Fruit fly (Drosophila melanogaster) whole organism, pupa: Measurements from ENCODE around the gene CG15772.

Experiments
- CG10348 ChIP-seq: fragments of 200-800 bp; sonication (Bioruptor generic); IDR thresholded peaks from 2 replicates; pipeline ENCODE4 v1.3.6; 2022; ENCODE audit warnings: missing biosample characterization, missing genetic modification characterization
- CG12605 ChIP-seq: fragments of 200-800 bp; sonication (Bioruptor generic); IDR thresholded peaks from 2 replicates; pipeline ENCODE4 v1.3.6; 2022; ENCODE audit warnings: missing biosample characterization, missing genetic modification characterization
- CG13204 ChIP-seq: fragments of 200-800 bp; sonication (Bioruptor generic); optimal IDR thresholded peaks from 2 replicates; lab custom pipeline; 2018; ENCODE audit warnings: missing biosample characterization, mild to moderate bottlenecking, missing genetic modification characterization, moderate library complexity
- CG14655 ChIP-seq: fragments of 200-800 bp; sonication (Bioruptor generic); optimal IDR thresholded peaks from 3 replicates; lab custom pipeline; 2017; ENCODE audit warnings: mild to moderate bottlenecking, missing biosample characterization, missing genetic modification reagents, missing genetic modification characterization
- CG15710 ChIP-seq: fragments of 200-800 bp; sonication (Bioruptor generic); optimal IDR thresholded peaks from 2 replicates; lab custom pipeline; 2018; ENCODE audit warnings: missing biosample characterization, mild to moderate bottlenecking, missing genetic modification characterization, moderate library complexity
- CG17806 ChIP-seq: fragments of 200-800 bp; sonication (Bioruptor generic); optimal IDR thresholded peaks from 2 replicates; lab custom pipeline; 2018; ENCODE audit warnings: missing biosample characterization, mild to moderate bottlenecking, missing genetic modification characterization, moderate library complexity
- CG32121 ChIP-seq: fragments of 200-800 bp; sonication (Bioruptor generic); IDR thresholded peaks from 2 replicates; pipeline ENCODE4 v1.3.6; 2022; ENCODE audit warnings: missing biosample characterization, missing genetic modification characterization
- CG34367 ChIP-seq: fragments of 200-800 bp; sonication (Bioruptor generic); optimal IDR thresholded peaks from 2 replicates; lab custom pipeline; 2018; ENCODE audit warnings: missing biosample characterization, mild to moderate bottlenecking, missing genetic modification characterization
- CG4496 ChIP-seq: fragments of 200-800 bp; sonication (Bioruptor generic); IDR thresholded peaks from 3 replicates; pipeline ENCODE4 v1.3.6; 2022; ENCODE audit warnings: missing biosample characterization, missing genetic modification characterization
- CG8159 ChIP-seq: fragments of 200-800 bp; sonication (Bioruptor generic); optimal IDR thresholded peaks from 3 replicates; lab custom pipeline; 2018; ENCODE audit warnings: missing biosample characterization, mild to moderate bottlenecking, missing genetic modification characterization, moderate library complexity
- CG8301 ChIP-seq: fragments of 200-800 bp; sonication (Bioruptor generic); optimal IDR thresholded peaks from 2 replicates; lab custom pipeline; 2018; ENCODE audit warnings: missing biosample characterization, mild to moderate bottlenecking, missing genetic modification characterization
- CG9948 ChIP-seq: fragments of 200-800 bp; sonication (Bioruptor generic); optimal IDR thresholded peaks from 2 replicates; lab custom pipeline; 2018; ENCODE audit warnings: missing biosample characterization, mild to moderate bottlenecking, missing genetic modification characterization, moderate library complexity
- D1 ChIP-seq: fragments of 200-800 bp; sonication (Bioruptor generic); optimal IDR thresholded peaks from 2 replicates; lab custom pipeline; 2018; ENCODE audit warnings: missing biosample characterization, mild to moderate bottlenecking, missing genetic modification characterization, moderate library complexity
- EcR ChIP-seq: fragments of 200-800 bp; sonication (Bioruptor generic); optimal IDR thresholded peaks from 3 replicates; lab custom pipeline; 2019; ENCODE audit warnings: missing biosample characterization, missing genetic modification characterization, mild to moderate bottlenecking, moderate library complexity, missing genetic modification reagents
- Ets98B ChIP-seq: fragments of 200-800 bp; sonication (Bioruptor generic); IDR thresholded peaks from 2 replicates; pipeline ENCODE4 v1.3.6; 2022; ENCODE audit warnings: missing biosample characterization, missing genetic modification characterization
- Pif1A ChIP-seq: fragments of 200-800 bp; sonication (Bioruptor generic); optimal IDR thresholded peaks from 3 replicates; lab custom pipeline; 2016; ENCODE audit warnings: missing biosample characterization, missing genetic modification characterization
- Pif1B ChIP-seq: fragments of 200-800 bp; sonication (Bioruptor generic); optimal IDR thresholded peaks from 3 replicates; lab custom pipeline; 2016; ENCODE audit warnings: missing biosample characterization, missing genetic modification characterization
- Snoo ChIP-seq: fragments of 200-800 bp; sonication (Bioruptor generic); optimal IDR thresholded peaks from 3 replicates; lab custom pipeline; 2017; ENCODE audit warnings: missing biosample characterization, mild to moderate bottlenecking, missing genetic modification characterization, inconsistent platforms
- fd96Ca ChIP-seq: fragments of 200-800 bp; sonication (Bioruptor generic); IDR thresholded peaks from 3 replicates; pipeline ENCODE4 v1.3.6; 2022; ENCODE audit warnings: missing biosample characterization, missing genetic modification characterization
- gl ChIP-seq: fragments of 200-800 bp; sonication (Bioruptor generic); optimal IDR thresholded peaks from 2 replicates; lab custom pipeline; 2018; ENCODE audit warnings: missing biosample characterization, mild to moderate bottlenecking, missing genetic modification characterization
- rn ChIP-seq: fragments of 200-800 bp; sonication (Bioruptor generic); IDR thresholded peaks from 2 replicates; pipeline ENCODE4 v1.3.6; 2022; ENCODE audit warnings: missing biosample characterization, missing genetic modification characterization

CG15772 gene

dm6 chrX:5715455-5716227, 36.4 kb upstream of the CG15772 start:
- TF ChIP-seq Pif1B = no peak
- TF ChIP-seq CG4496 (GFP tag; lab: Robert Waterston, UW) = peak; percentile 73

DNA sequence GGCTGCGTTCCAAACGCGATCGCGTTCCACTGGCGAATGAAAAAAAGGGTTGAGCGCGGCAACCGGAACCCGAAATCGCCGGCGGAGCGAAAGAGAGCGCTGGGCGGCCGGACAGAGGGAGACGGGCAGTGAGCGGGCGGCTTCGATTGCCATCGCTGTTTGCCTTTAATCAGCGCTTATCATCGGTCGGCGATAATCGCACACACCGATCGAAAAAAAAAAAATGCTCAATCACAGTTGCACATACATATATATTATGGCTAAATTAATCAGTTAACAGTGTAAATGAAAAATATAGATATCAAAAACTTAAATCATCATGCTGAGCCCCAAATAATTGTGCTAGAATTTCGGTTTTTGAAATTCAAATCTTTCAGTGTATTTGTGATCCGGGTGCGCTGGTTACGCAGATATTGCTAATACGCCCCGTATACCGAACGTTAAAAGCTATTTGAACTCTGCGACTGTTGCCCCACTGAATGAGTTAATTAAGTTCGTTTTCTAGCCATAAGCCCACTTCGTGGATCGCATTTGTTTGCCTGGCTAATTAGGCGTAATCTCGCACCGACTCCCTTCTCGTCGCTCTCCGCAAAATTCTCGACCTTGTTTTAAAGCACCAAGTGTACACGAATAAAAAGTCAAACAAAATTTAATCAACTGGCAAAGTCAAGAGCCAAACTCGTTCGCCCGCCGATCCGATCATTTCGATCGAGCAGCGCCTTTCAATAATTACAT, 34.1 kb upstream of the CG15772 start, which contains the start of gene CG33080:
CG33080 (minus strand) TSS at position 38 of the 735 bp plus-strand sequence.
- no peak for TF ChIP-seq CG17806 (tag; lab: Kevin White, UChicago)
- TF ChIP-seq CG13204 = peak; percentile 21
- TF ChIP-seq, all 21 proteins: peak for 1

- TF ChIP-seq CG8159 (no peak), CG15710 (tag; lab: Kevin White, UChicago) (peak; percentile 19), Pif1B (peak; percentile 7), Ets98B (GFP tag; lab: Robert Waterston, UW) (peak; percentile 68), CG4496 (GFP tag; lab: Robert Waterston, UW) (0 out of 3 replicates have a peak, but pooled peaks have one; percentile 35), CG32121 (GFP tag; lab: Robert Waterston, UW) (peak; percentile 50; the same call in 1 of the 2 replicates), CG12605 (GFP tag; lab: Robert Waterston, UW) (peak; percentile 45; the same call in 1 of the 2 replicates), Pif1A (GFP tag; lab: Kevin White, UChicago) (no peak), CG34367 (tag; lab: Kevin White, UChicago) (no peak)
Measured at dm6 chrX:5718476-5719012, 33.5 kb upstream of the CG15772 start.

DNA sequence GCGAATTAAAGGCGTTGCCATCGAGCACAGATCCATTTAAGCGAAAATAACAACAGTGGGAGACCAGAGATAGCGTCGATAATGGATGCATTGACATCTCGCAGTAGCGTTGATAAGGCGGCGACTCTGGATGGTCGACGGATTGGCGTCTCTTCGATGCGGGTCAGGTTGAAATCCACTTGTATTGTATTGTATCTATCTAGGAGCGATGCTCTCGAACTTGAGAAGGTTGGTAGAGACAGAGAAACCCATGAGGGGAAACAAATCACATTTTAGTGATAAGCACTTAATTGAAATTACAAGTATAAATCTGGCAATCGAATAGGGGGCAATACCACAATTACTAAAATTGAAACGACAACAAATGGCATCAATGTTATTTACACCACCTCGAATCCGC, 28.5 kb upstream of the CG15772 start:
- TF ChIP-seq Pif1B = no peak
- TF ChIP-seq gl (tag; lab: Kevin White, UChicago) = no peak
- peak; percentile 84 for TF ChIP-seq EcR (GFP tag; lab: Kevin White, UChicago)
- TF ChIP-seq Pif1A (GFP tag; lab: Kevin White, UChicago) = no peak

DNA sequence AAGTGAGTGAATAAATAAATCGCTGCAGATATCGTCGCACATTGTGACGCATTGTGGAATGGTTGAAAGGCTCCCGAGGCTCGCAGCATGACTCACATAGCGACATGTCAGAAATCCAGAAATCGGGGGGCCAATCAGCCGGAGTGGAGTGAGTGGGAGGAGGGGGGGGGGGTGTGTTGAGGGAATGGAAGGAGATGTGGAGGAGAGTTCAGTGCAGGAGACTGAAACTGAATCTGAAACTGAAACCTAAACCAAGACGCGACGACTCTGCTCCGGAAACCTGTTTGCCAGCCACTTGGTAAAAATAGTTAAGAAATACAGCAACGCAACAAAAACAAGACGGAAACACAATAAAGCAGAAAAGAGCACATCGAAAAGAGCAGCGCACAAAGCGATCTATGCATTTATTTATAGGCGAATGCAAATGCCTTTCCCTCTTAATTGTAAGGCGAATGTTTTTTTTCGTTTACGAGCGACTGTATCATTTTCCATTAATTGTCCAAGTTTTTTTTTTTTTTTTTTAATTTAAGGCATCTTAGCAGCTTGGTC, 27.8 kb upstream of the CG15772 start:
- TF ChIP-seq CG32121 (GFP tag; lab: Robert Waterston, UW) (no peak), CG13204 (peak; percentile 34), EcR (GFP tag; lab: Kevin White, UChicago) (peak; percentile 70), gl (tag; lab: Kevin White, UChicago) (peak; percentile 22), CG4496 (GFP tag; lab: Robert Waterston, UW) (no peak)

dm6 chrX:5724744-5725185, 27.3 kb upstream of the CG15772 start:
- TF ChIP-seq CG14655 (GFP tag; lab: Kevin White, UChicago) = peak; percentile 87
- no peak for TF ChIP-seq EcR (GFP tag; lab: Kevin White, UChicago)
- peak; percentile 92 for TF ChIP-seq fd96Ca
- peak; percentile 89 for TF ChIP-seq Ets98B (GFP tag; lab: Robert Waterston, UW)
- peak; percentile 85 for TF ChIP-seq Pif1B
- peak; percentile 84 for TF ChIP-seq rn (GFP tag; lab: Robert Waterston, UW)
- peak; percentile 81 for TF ChIP-seq CG34367 (tag; lab: Kevin White, UChicago)
- TF ChIP-seq Pif1A (GFP tag; lab: Kevin White, UChicago) = peak; percentile 88
- TF ChIP-seq CG17806 (tag; lab: Kevin White, UChicago) = peak; percentile 79
- TF ChIP-seq CG12605 (GFP tag; lab: Robert Waterston, UW) = peak; percentile 86
- peak; percentile 38 for TF ChIP-seq Snoo (tag; lab: Kevin White, UChicago)
- peak; percentile 80 for TF ChIP-seq CG9948 (tag; lab: Kevin White, UChicago)
- TF ChIP-seq CG4496 (GFP tag; lab: Robert Waterston, UW) = peak; percentile 95
- peak; percentile 28 for TF ChIP-seq gl (tag; lab: Kevin White, UChicago)
- TF ChIP-seq CG10348 (GFP tag; lab: Robert Waterston, UW) = peak; percentile 75; the same call in 1 of the 2 replicates
- TF ChIP-seq CG15710 (tag; lab: Kevin White, UChicago) = peak; percentile 75
- TF ChIP-seq CG8301 = peak; percentile 75
- peak; percentile 91 for TF ChIP-seq CG32121 (GFP tag; lab: Robert Waterston, UW)
- TF ChIP-seq CG13204 = peak; percentile 29
- no peak for TF ChIP-seq D1 (tag; lab: Kevin White, UChicago)
- peak; percentile 76 for TF ChIP-seq CG8159
